Worm (Caenorhabditis elegans): ENCODE measurements around the gene mpz-3.

Gene mpz-3

ce11 chrII:6565077-6565476 lies at the start of gene mpz-3:
Gene mpz-3 (minus strand): TSS chrII:6565396.
- TF ChIP-seq sem-2 (GFP tag; optimal IDR thresholded peaks at IDR 0.05) (peak; percentile 30), cnd-1 (tag; optimal IDR thresholded peaks at IDR 0.05) (peak; percentile 55), ceh-83 (GFP tag; optimal IDR thresholded peaks at IDR 0.05) (peak; percentile 83), lin-32 (GFP tag; optimal IDR thresholded peaks at IDR 0.05) (peak; percentile 14), elt-1 (tag; optimal IDR thresholded peaks at IDR 0.05; ENCODE audit: borderline replicate concordance, insufficient read depth) (no peak), tbx-8 (GFP tag; optimal IDR thresholded peaks at IDR 0.05) (no peak), drap-1 (GFP tag; optimal IDR thresholded peaks at IDR 0.05) (peak; percentile 58), lin-13 (tag; optimal IDR thresholded peaks at IDR 0.05) (no peak), flh-1 (GFP tag; optimal IDR thresholded peaks at IDR 0.05) (peak; percentile 18), ceh-43 (GFP tag; optimal IDR thresholded peaks at IDR 0.05) (peak; percentile 0)

ce11 chrII:6614500-6614899 lies 49.3 kb upstream of the mpz-3 start:
- TF ChIP-seq ztf-11 (tag; optimal IDR thresholded peaks at IDR 0.05) (no peak), flh-1 (GFP tag; optimal IDR thresholded peaks at IDR 0.05) (no peak), bed-3 (GFP tag; optimal IDR thresholded peaks at IDR 0.05) (no peak), sem-2 (GFP tag; optimal IDR thresholded peaks at IDR 0.05) (no peak), M03D4.4 (tag; optimal IDR thresholded peaks at IDR 0.05) (no peak), cnd-1 (tag; optimal IDR thresholded peaks at IDR 0.05) (no peak), elt-1 (tag; optimal IDR thresholded peaks at IDR 0.05; ENCODE audit: borderline replicate concordance, insufficient read depth) (no peak), unc-62 (GFP tag; optimal IDR thresholded peaks at IDR 0.05) (no peak), ceh-39 (tag; optimal IDR thresholded peaks at IDR 0.05) (no peak), sptf-1 (tag; optimal IDR thresholded peaks at IDR 0.05) (no peak)

ce11 chrII:6612544-6612943 lies 47.3 kb upstream of the mpz-3 start:
- no peak for TF ChIP-seq nhr-76 (tag; optimal IDR thresholded peaks at IDR 0.05)
- no peak for TF ChIP-seq ceh-83 (GFP tag; optimal IDR thresholded peaks at IDR 0.05)
- TF ChIP-seq elt-1 (tag; optimal IDR thresholded peaks at IDR 0.05; ENCODE audit: borderline replicate concordance, insufficient read depth), result no peak
- no peak for TF ChIP-seq unc-39 (tag; optimal IDR thresholded peaks at IDR 0.05)
- TF ChIP-seq ces-1 (GFP tag; optimal IDR thresholded peaks at IDR 0.05), result no peak
- no peak for TF ChIP-seq pha-4 (tag; optimal IDR thresholded peaks at IDR 0.05)
- no peak for TF ChIP-seq hlh-1 (tag; optimal IDR thresholded peaks at IDR 0.05)
- TF ChIP-seq ham-2 (GFP tag; optimal IDR thresholded peaks at IDR 0.05), result no peak
- TF ChIP-seq ceh-43 (GFP tag; optimal IDR thresholded peaks at IDR 0.05), result no peak
- no peak for TF ChIP-seq ztf-11 (tag; optimal IDR thresholded peaks at IDR 0.05)
- no peak for TF ChIP-seq zip-8 (tag; optimal IDR thresholded peaks at IDR 0.05)
- no peak for TF ChIP-seq nhr-28 (tag; optimal IDR thresholded peaks at IDR 0.05)
- no peak for TF ChIP-seq nhr-12 (tag; optimal IDR thresholded peaks at IDR 0.05)
- TF ChIP-seq bed-3 (GFP tag; optimal IDR thresholded peaks at IDR 0.05), result no peak
- TF ChIP-seq drap-1 (GFP tag; optimal IDR thresholded peaks at IDR 0.05), result no peak
- no peak for TF ChIP-seq lin-13 (tag; optimal IDR thresholded peaks at IDR 0.05)
- no peak for TF ChIP-seq nhr-2 (tag; optimal IDR thresholded peaks at IDR 0.05)
- TF ChIP-seq nhr-237 (tag; optimal IDR thresholded peaks at IDR 0.05), result no peak
- no peak for TF ChIP-seq sptf-1 (tag; optimal IDR thresholded peaks at IDR 0.05)

ce11 chrII:6610262-6610661 lies 45.1 kb upstream of the mpz-3 start:
- TF ChIP-seq hlh-1 (tag; optimal IDR thresholded peaks at IDR 0.05) (no peak), elt-1 (tag; optimal IDR thresholded peaks at IDR 0.05; ENCODE audit: borderline replicate concordance, insufficient read depth) (peak; percentile 4)

- TF ChIP-seq cnd-1 (tag; optimal IDR thresholded peaks at IDR 0.05) (no peak), unc-120 (tag; optimal IDR thresholded peaks at IDR 0.05; ENCODE audit: poor library complexity, severe bottlenecking) (peak; percentile 67)
These were observed 44.2 kb upstream of the mpz-3 start, which contains the start of gene epg-5 for ce11 chrII:6609315-6609842. Gene epg-5 (minus strand): TSS chrII:6609365.

- TF ChIP-seq M03D4.4 (tag; optimal IDR thresholded peaks at IDR 0.05), result no peak
- no peak for TF ChIP-seq ceh-39 (tag; optimal IDR thresholded peaks at IDR 0.05)
- TF ChIP-seq ceh-83 (GFP tag; optimal IDR thresholded peaks at IDR 0.05), result no peak
- TF ChIP-seq nhr-237 (tag; optimal IDR thresholded peaks at IDR 0.05), result no peak
- no peak for TF ChIP-seq unc-62 (GFP tag; optimal IDR thresholded peaks at IDR 0.05)
These were observed 43.4 kb upstream of the mpz-3 start for ce11 chrII:6608626-6609025.

Data from whole organism, mixed stage, embryonic.